Fruit fly (Drosophila melanogaster) whole organism, embryonic: ENCODE data around the gene smash.

ENCODE experiments used
- Antp ChIP-seq: fragments of 200-800 bp; sonication (Bioruptor generic); optimal IDR thresholded peaks from 3 replicates; lab custom pipeline; 2016; ENCODE audit warnings: missing biosample characterization, missing genetic modification characterization
- CG11093 ChIP-seq: fragments of 200-800 bp; sonication (Bioruptor generic); IDR thresholded peaks from 3 replicates; pipeline ENCODE4 v1.3.6; 2022; ENCODE audit warnings: missing biosample characterization, missing genetic modification characterization
- CG12071 ChIP-seq: fragments of 200-800 bp; sonication (Bioruptor generic); optimal IDR thresholded peaks from 3 replicates; lab custom pipeline; 2018; ENCODE audit warnings: missing biosample characterization, mild to moderate bottlenecking, missing genetic modification characterization
- CG12299 ChIP-seq: fragments of 200-800 bp; sonication (Bioruptor generic); optimal IDR thresholded peaks from 2 replicates; lab custom pipeline; 2018; ENCODE audit warnings: missing biosample characterization, mild to moderate bottlenecking, missing genetic modification characterization
- CG12659 ChIP-seq: fragments of 200-800 bp; sonication (Bioruptor generic); optimal IDR thresholded peaks from 3 replicates; lab custom pipeline; 2017; ENCODE audit warnings: mild to moderate bottlenecking, missing biosample characterization, missing genetic modification reagents, missing genetic modification characterization
- CG13424 ChIP-seq: fragments of 200-800 bp; sonication (Bioruptor generic); optimal IDR thresholded peaks from 2 replicates; lab custom pipeline; 2019; ENCODE audit warnings: missing biosample characterization, mild to moderate bottlenecking, missing genetic modification characterization, moderate library complexity
- CG13624 ChIP-seq: fragments of 200-800 bp; sonication (Bioruptor generic); optimal IDR thresholded peaks from 2 replicates; lab custom pipeline; 2016; ENCODE audit warnings: missing biosample characterization, missing genetic modification characterization
- CG13894 ChIP-seq: fragments of 200-800 bp; sonication (Bioruptor generic); optimal IDR thresholded peaks from 3 replicates; lab custom pipeline; 2018; ENCODE audit warnings: missing biosample characterization, mild to moderate bottlenecking, missing genetic modification characterization, moderate library complexity
- CG15073 ChIP-seq: fragments of 200-800 bp; sonication (Bioruptor generic); optimal IDR thresholded peaks from 2 replicates; lab custom pipeline; 2016; ENCODE audit warnings: missing biosample characterization, missing genetic modification characterization
- CG15514 ChIP-seq: fragments of 200-800 bp; sonication (Bioruptor generic); optimal IDR thresholded peaks from 3 replicates; lab custom pipeline; 2017; ENCODE audit warnings: missing biosample characterization, missing genetic modification characterization, mild to moderate bottlenecking, moderate library complexity, missing genetic modification reagents
- CG17829 ChIP-seq: fragments of 200-800 bp; optimal IDR thresholded peaks from 2 replicates; lab custom pipeline; 2019; ENCODE audit warnings: missing biosample characterization, mild to moderate bottlenecking, missing genetic modification characterization, moderate library complexity
- CG2712 ChIP-seq: fragments of 200-800 bp; optimal IDR thresholded peaks from 3 replicates; lab custom pipeline; 2019; ENCODE audit warnings: missing biosample characterization, mild to moderate bottlenecking, missing genetic modification characterization, moderate library complexity
- CG30431 ChIP-seq: fragments of 200-800 bp; sonication (Bioruptor generic); optimal IDR thresholded peaks from 2 replicates; lab custom pipeline; 2017; ENCODE audit warnings: missing biosample characterization, missing genetic modification characterization
- CG4282 ChIP-seq: fragments of 200-800 bp; sonication (Bioruptor generic); optimal IDR thresholded peaks from 2 replicates; lab custom pipeline; 2016; ENCODE audit warnings: missing biosample characterization, missing genetic modification characterization
- CG4424 ChIP-seq: fragments of 200-800 bp; sonication (Bioruptor generic); optimal IDR thresholded peaks from 3 replicates; lab custom pipeline; 2016; ENCODE audit warnings: missing biosample characterization, missing genetic modification characterization
- CG5180 ChIP-seq: fragments of 200-800 bp; sonication (Bioruptor generic); optimal IDR thresholded peaks from 3 replicates; lab custom pipeline; 2017; ENCODE audit warnings: missing biosample characterization, missing genetic modification characterization, mild to moderate bottlenecking, moderate library complexity, missing genetic modification reagents
- CG6272 ChIP-seq: fragments of 200-800 bp; sonication (Bioruptor generic); IDR thresholded peaks from 2 replicates; pipeline ENCODE4 v1.3.6; 2022; ENCODE audit warnings: missing biosample characterization, missing genetic modification characterization
- CG6791 ChIP-seq: fragments of 200-800 bp; sonication (Bioruptor generic); IDR thresholded peaks from 3 replicates; pipeline ENCODE4 v1.3.6; 2022; ENCODE audit warnings: missing biosample characterization, missing genetic modification characterization; ENCODE audit not compliant: partially characterized antibody
- CG9797 ChIP-seq: fragments of 200-800 bp; sonication (Bioruptor generic); optimal IDR thresholded peaks from 3 replicates; lab custom pipeline; 2018; ENCODE audit warnings: missing biosample characterization, mild to moderate bottlenecking, missing genetic modification characterization
- Dfd ChIP-seq, 2 experiments: fragments of >200 bp; optimal IDR thresholded peaks; 2 replicates each; lab custom pipeline; 2017; ENCODE audit warnings: missing biosample characterization in 2 of 2, missing genetic modification characterization in 2 of 2
- Ets97D ChIP-seq: fragments of 200-800 bp; sonication (Bioruptor generic); optimal IDR thresholded peaks from 3 replicates; lab custom pipeline; 2016; ENCODE audit warnings: missing biosample characterization, missing genetic modification characterization
- Hey ChIP-seq: fragments of 200-800 bp; sonication (Bioruptor generic); optimal IDR thresholded peaks from 3 replicates; lab custom pipeline; 2018; ENCODE audit warnings: missing biosample characterization, mild to moderate bottlenecking, missing genetic modification characterization
- Hr3 ChIP-seq: fragments of 200-800 bp; sonication (Bioruptor generic); optimal IDR thresholded peaks from 3 replicates; lab custom pipeline; 2016; ENCODE audit warnings: missing biosample characterization, missing genetic modification characterization
- Lim3 ChIP-seq: fragments of 200-800 bp; sonication (Bioruptor generic); IDR thresholded peaks from 2 replicates; pipeline ENCODE4 v1.3.6; 2022; ENCODE audit warnings: missing biosample characterization, missing genetic modification characterization
- MTF-1 ChIP-seq: fragments of 200-800 bp; sonication (Bioruptor generic); optimal IDR thresholded peaks from 2 replicates; lab custom pipeline; 2018; ENCODE audit warnings: missing biosample characterization, mild to moderate bottlenecking, missing genetic modification characterization, borderline replicate concordance
- Med ChIP-seq: fragments of 200-800 bp; sonication (Bioruptor generic); peaks from one replicate; lab custom pipeline; 2016; ENCODE audit warnings: missing biosample characterization, missing genetic modification characterization, mild to moderate bottlenecking, inconsistent platforms, moderate library complexity
- Oaz ChIP-seq: fragments of 200-800 bp; sonication (Bioruptor generic); IDR thresholded peaks from 2 replicates; pipeline ENCODE4 v1.3.6; 2022; ENCODE audit warnings: missing biosample characterization, missing genetic modification characterization
- Rx ChIP-seq: fragments of 200-800 bp; sonication (Bioruptor generic); IDR thresholded peaks from 2 replicates; pipeline ENCODE4 v1.3.6; 2022; ENCODE audit warnings: missing biosample characterization, missing genetic modification characterization
- Trl ChIP-seq, 3 experiments: fragments of >200 bp in 2 of 3; fragments of 200-800 bp in 1 of 3; sonication (Bioruptor generic) in 1 of 3; optimal IDR thresholded peaks; 2 replicates in 1 of 3; 3 replicates in 2 of 3; lab custom pipeline; 2016 to 2017; ENCODE audit warnings: missing biosample characterization in 1 of 3, missing genetic modification characterization in 1 of 3
- Xrp1 ChIP-seq: fragments of 200-800 bp; sonication (Bioruptor generic); IDR thresholded peaks from 2 replicates; pipeline ENCODE4 v1.3.6; 2022; ENCODE audit warnings: missing biosample characterization, missing genetic modification characterization
- ab ChIP-seq: fragments of 200-800 bp; sonication (Bioruptor generic); optimal IDR thresholded peaks from 2 replicates; lab custom pipeline; 2016; ENCODE audit warnings: missing biosample characterization, missing genetic modification characterization
- bab2 ChIP-seq: fragments of 200-800 bp; sonication (Bioruptor generic); optimal IDR thresholded peaks from 2 replicates; lab custom pipeline; 2016; ENCODE audit warnings: missing biosample characterization, missing genetic modification characterization
- bcd ChIP-seq: fragments of 200-800 bp; sonication (Bioruptor generic); optimal IDR thresholded peaks from 2 replicates; lab custom pipeline; 2017; ENCODE audit warnings: missing biosample characterization, mild to moderate bottlenecking, missing genetic modification characterization
- ci ChIP-seq: fragments of 200-800 bp; sonication (Bioruptor generic); IDR thresholded peaks from 3 replicates; pipeline ENCODE4 v1.3.6; 2022; ENCODE audit warnings: missing biosample characterization, missing genetic modification characterization
- crp ChIP-seq, 2 experiments: fragments of 200-800 bp; sonication (Bioruptor generic); optimal IDR thresholded peaks; 2 replicates in 1 of 2; 3 replicates in 1 of 2; lab custom pipeline; 2017; ENCODE audit warnings: missing biosample characterization in 2 of 2, missing genetic modification characterization in 2 of 2, mild to moderate bottlenecking in 1 of 2, moderate library complexity in 1 of 2
- danr ChIP-seq: fragments of 200-800 bp; sonication (Bioruptor generic); IDR thresholded peaks from 2 replicates; pipeline ENCODE4 v1.3.6; 2022; ENCODE audit warnings: missing biosample characterization, missing genetic modification characterization
- disco-r ChIP-seq: fragments of 200-800 bp; sonication (Bioruptor generic); optimal IDR thresholded peaks from 2 replicates; lab custom pipeline; 2016; ENCODE audit warnings: missing biosample characterization, missing genetic modification characterization
- dmrt11E ChIP-seq: fragments of 200-800 bp; sonication (Bioruptor generic); optimal IDR thresholded peaks from 3 replicates; lab custom pipeline; 2018; ENCODE audit warnings: missing biosample characterization, mild to moderate bottlenecking, missing genetic modification characterization, moderate library complexity
- fd102C ChIP-seq: fragments of 200-800 bp; sonication (Bioruptor generic); optimal IDR thresholded peaks from 2 replicates; lab custom pipeline; 2018; ENCODE audit warnings: missing biosample characterization, mild to moderate bottlenecking, missing genetic modification characterization, moderate library complexity
- fu2 ChIP-seq: fragments of 200-800 bp; sonication (Bioruptor generic); optimal IDR thresholded peaks from 2 replicates; lab custom pipeline; 2016; ENCODE audit warnings: missing biosample characterization, missing genetic modification characterization
- hbn ChIP-seq: fragments of 200-800 bp; sonication (Bioruptor generic); IDR thresholded peaks from 2 replicates; pipeline ENCODE4 v1.3.6; 2022; ENCODE audit warnings: missing biosample characterization, missing genetic modification characterization; ENCODE audit not compliant: partially characterized antibody
- hth ChIP-seq: fragments of >200 bp; optimal IDR thresholded peaks from 2 replicates; lab custom pipeline; 2017; ENCODE audit warnings: inconsistent platforms
- ind ChIP-seq: fragments of 200-800 bp; sonication (Bioruptor generic); optimal IDR thresholded peaks from 3 replicates; lab custom pipeline; 2016; ENCODE audit warnings: missing biosample characterization, missing genetic modification characterization
- luna ChIP-seq: fragments of 200-800 bp; sonication (Bioruptor generic); optimal IDR thresholded peaks from 2 replicates; lab custom pipeline; 2016; ENCODE audit warnings: missing biosample characterization, missing genetic modification characterization
- pho ChIP-seq: fragments of 200-800 bp; sonication (Bioruptor generic); optimal IDR thresholded peaks from 2 replicates; lab custom pipeline; 2016; ENCODE audit warnings: missing biosample characterization, missing genetic modification characterization
- ranshi ChIP-seq: fragments of 200-800 bp; sonication (Bioruptor generic); IDR thresholded peaks from 2 replicates; pipeline ENCODE4 v1.3.6; 2022; ENCODE audit warnings: missing biosample characterization, missing genetic modification characterization
- sim ChIP-seq: fragments of 200-800 bp; sonication (Bioruptor generic); IDR thresholded peaks from 2 replicates; pipeline ENCODE4 v1.3.6; 2022; ENCODE audit warnings: missing biosample characterization, missing genetic modification characterization
- slbo ChIP-seq: fragments of 200-800 bp; sonication (Bioruptor generic); IDR thresholded peaks from 2 replicates; pipeline ENCODE4 v1.3.6; 2022; ENCODE audit warnings: missing biosample characterization, missing genetic modification characterization
- sug ChIP-seq: fragments of 200-800 bp; optimal IDR thresholded peaks from 2 replicates; lab custom pipeline; 2019; ENCODE audit warnings: missing biosample characterization, mild to moderate bottlenecking, missing genetic modification characterization, moderate library complexity
- wdn ChIP-seq: fragments of 200-800 bp; sonication (Bioruptor generic); IDR thresholded peaks from 2 replicates; pipeline ENCODE4 v1.3.6; 2022; ENCODE audit warnings: missing biosample characterization, missing genetic modification characterization
- zfh1 ChIP-seq: fragments of 200-800 bp; sonication (Bioruptor generic); IDR thresholded peaks from 3 replicates; pipeline ENCODE4 v1.3.6; 2022; ENCODE audit warnings: missing biosample characterization, missing genetic modification characterization

Gene smash

DNA sequence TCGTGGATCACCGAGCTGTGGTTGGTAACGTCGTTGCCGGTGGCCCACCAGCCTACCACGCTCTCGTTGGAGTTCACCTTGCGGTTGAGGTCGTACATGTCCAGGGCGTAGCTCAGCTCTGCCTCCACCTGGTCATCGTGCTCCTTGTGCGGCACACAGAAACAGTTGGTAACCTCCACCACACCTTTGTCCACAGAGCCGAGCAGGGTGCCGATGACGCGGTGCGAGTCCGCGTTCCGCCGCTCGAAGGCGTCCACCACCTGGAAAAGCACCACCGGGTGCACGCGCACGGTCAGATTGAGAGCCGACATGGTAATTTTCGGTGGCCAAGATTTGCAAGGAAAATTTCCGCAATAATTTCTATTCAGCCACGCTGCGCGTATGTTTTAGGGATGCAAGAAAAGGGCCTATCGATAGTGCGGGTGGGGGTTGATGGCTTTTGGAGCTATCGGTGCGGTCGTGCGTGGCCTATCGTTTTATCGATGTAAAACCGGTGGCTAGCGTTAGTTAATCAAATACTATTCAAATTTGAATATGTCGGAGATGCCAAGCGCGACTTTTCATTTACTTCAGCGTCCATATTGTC lies 54.5 kb downstream of the smash start, which contains the start of gene eIF3f1 (continued):
- TF ChIP-seq Antp (GFP tag; lab: Kevin White, UChicago), result no peak
- no peak for TF ChIP-seq CG30431 (GFP tag; lab: Kevin White, UChicago)
- peak; percentile 98 for TF ChIP-seq hbn (GFP tag; lab: Robert Waterston, UW)
- no peak for TF ChIP-seq Dfd (GFP tag; optimal IDR thresholded peaks at IDR 0.05; lab: Kevin White, UChicago)
- TF ChIP-seq danr (GFP tag; lab: Robert Waterston, UW), result no peak
- TF ChIP-seq Hey (tag; lab: Kevin White, UChicago), result no peak
- TF ChIP-seq ci, result peak; percentile 73
- peak; percentile 99 for TF ChIP-seq CG6791
- no peak for TF ChIP-seq CG11093 (GFP tag; lab: Robert Waterston, UW)
- TF ChIP-seq disco-r (GFP tag; lab: Kevin White, UChicago), result no peak
- no peak for TF ChIP-seq Trl (optimal IDR thresholded peaks at IDR 0.05; lab: Kevin White, UChicago)
- TF ChIP-seq Trl (GFP tag; optimal IDR thresholded peaks at IDR 0.05; lab: Kevin White, UChicago), result peak; percentile 36
- no peak for TF ChIP-seq CG12071 (GFP tag; lab: Kevin White, UChicago)
- no peak for TF ChIP-seq CG13424
- TF ChIP-seq ab (GFP tag; lab: Kevin White, UChicago), result no peak
- no peak for TF ChIP-seq sim
- TF ChIP-seq Hr3, result no peak
- no peak for TF ChIP-seq dmrt11E (tag; lab: Kevin White, UChicago)
- no peak for TF ChIP-seq CG4424 (GFP tag; lab: Kevin White, UChicago)
- TF ChIP-seq CG2712, result peak; percentile 42
- TF ChIP-seq ranshi, result peak; percentile 19; the same call in 1 of the 2 replicates
- peak; percentile 50; the same call in 1 of the 2 replicates for TF ChIP-seq slbo (GFP tag; lab: Robert Waterston, UW)
- TF ChIP-seq fu2 (GFP tag; lab: Kevin White, UChicago), result no peak
- peak; percentile 84 for TF ChIP-seq CG15514 (GFP tag; lab: Kevin White, UChicago)
- peak; percentile 80 for TF ChIP-seq Ets97D (GFP tag; lab: Kevin White, UChicago)
- TF ChIP-seq CG6272 (GFP tag; lab: Robert Waterston, UW), result peak; percentile 60
- no peak for TF ChIP-seq zfh1 (GFP tag; lab: Robert Waterston, UW)
- peak; percentile 90 for TF ChIP-seq Med (GFP tag; lab: Kevin White, UChicago)
- no peak for TF ChIP-seq CG12299 (tag; lab: Kevin White, UChicago)
- no peak for TF ChIP-seq bab2
- no peak for TF ChIP-seq CG13894 (tag; lab: Kevin White, UChicago)
- TF ChIP-seq MTF-1 (GFP tag; lab: Kevin White, UChicago), result no peak
- TF ChIP-seq crp (GFP tag; optimal IDR thresholded peaks at IDR 0.05; lab: Kevin White, UChicago), result peak in 1 of 2 experiments; percentile 32
- TF ChIP-seq Xrp1 (GFP tag; lab: Robert Waterston, UW), result peak; percentile 26; the same call in 1 of the 2 replicates
- TF ChIP-seq Lim3 (GFP tag; lab: Robert Waterston, UW), result no peak
- TF ChIP-seq Rx (GFP tag; lab: Robert Waterston, UW), result no peak
- TF ChIP-seq CG15073 (GFP tag; lab: Kevin White, UChicago), result no peak
- no peak for TF ChIP-seq CG5180 (GFP tag; lab: Kevin White, UChicago)
- TF ChIP-seq sug (tag; lab: Kevin White, UChicago), result peak; percentile 62
- TF ChIP-seq Oaz, result no peak
- no peak for TF ChIP-seq luna (GFP tag; lab: Kevin White, UChicago)
- peak; percentile 52 for TF ChIP-seq CG17829
- TF ChIP-seq CG9797 (GFP tag; lab: Kevin White, UChicago), result peak; percentile 47
- peak; percentile 46 for TF ChIP-seq CG13624
- TF ChIP-seq CG12659, result peak; percentile 52
- no peak for TF ChIP-seq fd102C (GFP tag; lab: Kevin White, UChicago)
- TF ChIP-seq bcd (GFP tag; lab: Kevin White, UChicago), result no peak
- TF ChIP-seq hth (lab: Kevin White, UChicago), result no peak
- TF ChIP-seq CG4282, result peak; percentile 18
- peak; percentile 16 for TF ChIP-seq pho (GFP tag; lab: Kevin White, UChicago)
- TF ChIP-seq ind (GFP tag; lab: Kevin White, UChicago), result no peak
- no peak for TF ChIP-seq wdn
